Fruit fly (Drosophila melanogaster): ENCODE results near the gene CG14297.

Gene CG14297

DNA sequence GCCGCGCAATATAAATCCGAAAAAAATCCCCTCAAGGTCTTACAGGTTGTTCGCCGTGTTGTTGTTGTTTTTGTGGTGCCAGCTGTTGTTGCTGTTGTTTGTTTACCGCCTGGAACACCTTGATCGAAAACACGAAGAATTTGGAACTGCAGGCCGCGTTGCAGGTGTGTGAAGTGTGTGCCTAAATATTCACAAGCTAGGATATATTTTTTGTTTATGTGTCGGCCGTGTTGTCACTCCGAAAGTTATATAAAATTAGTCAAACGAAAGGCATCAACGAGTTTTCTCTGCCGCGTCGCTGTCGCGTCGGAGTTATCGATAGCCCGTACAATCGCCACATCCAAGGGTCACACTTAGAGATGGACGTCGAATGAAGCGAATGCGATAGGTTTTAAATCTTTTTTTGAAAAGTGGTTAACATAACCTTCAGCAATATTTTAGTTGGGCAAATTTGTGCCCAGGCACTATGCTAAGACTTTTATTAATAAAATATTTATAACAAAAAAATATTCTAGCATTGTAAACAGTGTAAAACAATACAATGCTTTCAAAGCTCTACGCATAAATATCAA is 30.5 kb downstream of the CG14297 start, which contains the start of gene Mpc1 (continued):
- TF ChIP-seq tna (GFP tag; IDR thresholded peaks at IDR 0.05; ENCODE audit: partially characterized antibody) (peak; percentile 57), nmo (GFP tag; optimal IDR thresholded peaks at IDR 0.05) (peak; percentile 22), Dip3 (GFP tag; optimal IDR thresholded peaks at IDR 0.05) (no peak), bigmax (GFP tag; optimal IDR thresholded peaks at IDR 0.05) (peak; percentile 91), Scr (GFP tag; IDR thresholded peaks at IDR 0.05; ENCODE audit: partially characterized antibody) (peak; percentile 86), CG31224 (GFP tag; IDR thresholded peaks at IDR 0.05) (no peak), NC2β (GFP tag; optimal IDR thresholded peaks at IDR 0.05) (no peak), CG3838 (GFP tag; optimal IDR thresholded peaks at IDR 0.05) (no peak), br (optimal IDR thresholded peaks at IDR 0.05) (no peak), CG43689 (GFP tag; IDR thresholded peaks at IDR 0.05) (no peak), chif (GFP tag; optimal IDR thresholded peaks at IDR 0.05) (no peak), sna (GFP tag; IDR thresholded peaks at IDR 0.05; ENCODE audit: partially characterized antibody) (0 out of 2 replicates have a peak, but pooled peaks have one; percentile 64), pita (GFP tag; optimal IDR thresholded peaks at IDR 0.05) (no peak), salm (tag; optimal IDR thresholded peaks at IDR 0.05) (no peak), gcm (GFP tag; optimal IDR thresholded peaks at IDR 0.05) (no peak), Vsx1 (GFP tag; optimal IDR thresholded peaks at IDR 0.05) (no peak), CG17612 (GFP tag; IDR thresholded peaks at IDR 0.05) (no peak), Hr51 (GFP tag; optimal IDR thresholded peaks at IDR 0.05) (no peak), CG33557 (GFP tag; optimal IDR thresholded peaks at IDR 0.05) (no peak), CG30403 (GFP tag; optimal IDR thresholded peaks at IDR 0.05) (no peak), zf30C (GFP tag; optimal IDR thresholded peaks at IDR 0.05) (no peak), nom (GFP tag; optimal IDR thresholded peaks at IDR 0.05) (peak; percentile 5), row (GFP tag; IDR thresholded peaks at IDR 0.05) (peak; percentile 86), Max (GFP tag; optimal IDR thresholded peaks at IDR 0.05) (no peak), CG18764 (GFP tag; optimal IDR thresholded peaks at IDR 0.05) (no peak), cato (GFP tag; optimal IDR thresholded peaks at IDR 0.05; ENCODE audit: borderline replicate concordance) (no peak), CG5245 (GFP tag; optimal IDR thresholded peaks at IDR 0.05) (no peak), p53 (GFP tag; optimal IDR thresholded peaks at IDR 0.05) (no peak), CG3726 (GFP tag; IDR thresholded peaks at IDR 0.05) (no peak), ro (GFP tag; IDR thresholded peaks at IDR 0.05) (no peak), Doc2 (GFP tag; IDR thresholded peaks at IDR 0.05) (no peak), CG3407 (GFP tag; optimal IDR thresholded peaks at IDR 0.05) (no peak), CG10147 (GFP tag; optimal IDR thresholded peaks at IDR 0.05) (no peak), CG16779 (GFP tag; IDR thresholded peaks at IDR 0.05) (no peak), crp (GFP tag; optimal IDR thresholded peaks at IDR 0.05) (peak in 1 of 2 experiments; percentile 54), usp (GFP tag; optimal IDR thresholded peaks at IDR 0.05) (no peak), CG15269 (tag; optimal IDR thresholded peaks at IDR 0.05) (no peak), vnd (GFP tag; IDR thresholded peaks at IDR 0.05; ENCODE audit: partially characterized antibody) (peak; percentile 67), gro (GFP tag; optimal IDR thresholded peaks at IDR 0.05) (no peak), pb (GFP tag; optimal IDR thresholded peaks at IDR 0.05) (no peak), H2.0 (GFP tag; IDR thresholded peaks at IDR 0.05) (no peak), bbx (GFP tag; IDR thresholded peaks at IDR 0.05; ENCODE audit: partially characterized antibody) (peak; percentile 83), hb (GFP tag; IDR thresholded peaks at IDR 0.05; ENCODE audit: partially characterized antibody) (peak; percentile 62; the same call in 2 of the 3 replicates), sd (tag; optimal IDR thresholded peaks at IDR 0.05) (peak; percentile 39), inv (GFP tag; IDR thresholded peaks at IDR 0.05; ENCODE audit: partially characterized antibody) (peak; percentile 77), stwl (tag; optimal IDR thresholded peaks at IDR 0.05) (no peak), CG7963 (GFP tag; IDR thresholded peaks at IDR 0.05; ENCODE audit: partially characterized antibody) (peak; percentile 68), CG6791 (GFP tag; IDR thresholded peaks at IDR 0.05; ENCODE audit: partially characterized antibody) (peak; percentile 84), CG12659 (GFP tag; optimal IDR thresholded peaks at IDR 0.05) (peak; percentile 63)

All from whole organism, embryonic.